Fruit fly (Drosophila melanogaster) S2 (cell line): Measurements from ENCODE around the gene brat.

Source experiments
- CG8478 ChIP-seq: fragments of >200 bp; optimal IDR thresholded peaks from 2 replicates; lab custom pipeline; 2018
- CTCF ChIP-seq, 2 experiments: fragments of >200 bp; optimal IDR thresholded peaks; 2 replicates each; lab custom pipeline; 2018

DNA sequence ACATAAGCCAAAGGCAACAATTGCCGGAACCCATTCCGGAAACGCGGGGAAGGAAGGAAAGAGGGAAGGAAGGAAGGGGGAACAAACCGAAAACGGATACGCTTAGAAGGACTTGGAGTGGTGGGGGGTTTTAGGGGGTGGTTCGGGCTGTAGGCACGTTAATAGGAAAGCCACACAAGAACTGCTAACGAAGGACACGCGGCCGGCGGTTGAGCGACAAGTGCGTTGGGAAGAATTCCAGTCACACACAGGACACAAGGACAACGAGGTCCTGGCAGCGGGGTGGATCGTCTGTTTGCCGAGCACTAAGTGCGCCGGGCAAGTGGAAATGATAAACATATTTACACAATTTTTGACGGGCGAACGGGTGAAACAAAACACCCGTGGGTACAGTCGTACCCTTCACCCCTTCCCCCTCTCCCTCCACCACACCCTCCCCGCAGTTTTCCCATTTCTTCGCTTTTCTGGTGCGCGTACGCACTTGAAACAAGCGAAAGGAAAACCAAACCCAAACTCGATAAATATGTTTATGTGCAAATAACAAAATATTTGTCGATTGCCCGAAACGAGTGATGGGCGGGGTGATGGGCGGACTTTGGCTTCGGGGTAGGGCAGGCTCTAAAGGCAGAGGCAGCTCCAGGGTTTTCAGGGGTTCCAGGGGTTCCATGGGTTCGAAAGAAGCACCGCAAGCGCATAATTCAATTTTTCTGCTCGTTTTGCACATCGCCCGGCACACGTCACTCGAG is 30.3 kb upstream of the brat start:
- TF ChIP-seq CTCF (optimal IDR thresholded peaks at IDR 0.05; lab: Kevin White, UChicago) (no peak), CG8478 (lab: Kevin White, UChicago) (no peak)
